Fruit fly (Drosophila melanogaster) whole organism, embryonic: ENCODE measurements around the gene BthD.
A peak's percentile ranks its signal among the peaks of the same experiment; 100 is the strongest.

ENCODE experiments used
- Awh ChIP-seq: fragments of 200-800 bp; sonication (Bioruptor generic); IDR thresholded peaks from 2 replicates; pipeline ENCODE4, ENCODE4 v1.3.6; 2022; ENCODE audit warnings: missing biosample characterization, missing genetic modification characterization
- CG10959 ChIP-seq: fragments of 200-800 bp; sonication (Bioruptor generic); IDR thresholded peaks from 2 replicates; pipeline ENCODE4 v1.3.6; 2022; ENCODE audit warnings: missing biosample characterization, missing genetic modification characterization
- CG11696 ChIP-seq: fragments of 200-800 bp; sonication (Bioruptor generic); IDR thresholded peaks from 2 replicates; pipeline ENCODE4 v1.3.6; 2022; ENCODE audit warnings: missing biosample characterization, missing genetic modification characterization
- CG12104 ChIP-seq: fragments of 200-800 bp; sonication (Bioruptor generic); optimal IDR thresholded peaks from 3 replicates; lab custom pipeline; 2016; ENCODE audit warnings: missing biosample characterization, missing genetic modification characterization
- CG12155 ChIP-seq: fragments of 200-800 bp; sonication (Bioruptor generic); optimal IDR thresholded peaks from 3 replicates; lab custom pipeline; 2016; ENCODE audit warnings: missing biosample characterization, missing genetic modification characterization
- CG13296 ChIP-seq: fragments of 200-800 bp; sonication (Bioruptor generic); optimal IDR thresholded peaks from 3 replicates; lab custom pipeline; 2018; ENCODE audit warnings: missing biosample characterization, mild to moderate bottlenecking, missing genetic modification characterization
- CG14050 ChIP-seq: fragments of 200-800 bp; sonication (Bioruptor generic); IDR thresholded peaks from 3 replicates; pipeline ENCODE4 v1.3.6; 2022; ENCODE audit warnings: missing biosample characterization, missing genetic modification characterization
- CG17361 ChIP-seq: fragments of 200-800 bp; sonication (Bioruptor generic); IDR thresholded peaks from 3 replicates; pipeline ENCODE4 v1.3.6; 2022; ENCODE audit warnings: missing biosample characterization, missing genetic modification characterization
- CG18476 ChIP-seq: fragments of 200-800 bp; sonication (Bioruptor generic); optimal IDR thresholded peaks from 2 replicates; lab custom pipeline; 2016; ENCODE audit warnings: missing biosample characterization, mild to moderate bottlenecking, missing genetic modification characterization
- CG2199 ChIP-seq: fragments of 200-800 bp; sonication (Bioruptor generic); IDR thresholded peaks from 3 replicates; pipeline ENCODE4 v1.3.6; 2022; ENCODE audit warnings: missing biosample characterization, missing genetic modification characterization
- CG31365 ChIP-seq: fragments of 200-800 bp; sonication (Bioruptor generic); optimal IDR thresholded peaks from 2 replicates; lab custom pipeline; 2018; ENCODE audit warnings: missing biosample characterization, mild to moderate bottlenecking, missing genetic modification characterization
- CG31441 ChIP-seq: fragments of 200-800 bp; sonication (Bioruptor generic); IDR thresholded peaks from 2 replicates; pipeline ENCODE4 v1.3.6; 2022; ENCODE audit warnings: missing biosample characterization, missing genetic modification characterization
- CG4360 ChIP-seq: fragments of 200-800 bp; sonication (Bioruptor generic); IDR thresholded peaks from 2 replicates; pipeline ENCODE4 v1.3.6; 2022; ENCODE audit warnings: missing biosample characterization, missing genetic modification characterization
- CG4424 ChIP-seq: fragments of 200-800 bp; sonication (Bioruptor generic); optimal IDR thresholded peaks from 3 replicates; lab custom pipeline; 2016; ENCODE audit warnings: missing biosample characterization, missing genetic modification characterization
- CG6683 ChIP-seq: fragments of 200-800 bp; sonication (Bioruptor generic); optimal IDR thresholded peaks from 2 replicates; lab custom pipeline; 2017; ENCODE audit warnings: missing biosample characterization, mild to moderate bottlenecking, missing genetic modification characterization, missing genetic modification reagents
- CG6854 ChIP-seq: fragments of 200-800 bp; sonication (Bioruptor generic); optimal IDR thresholded peaks from 3 replicates; lab custom pipeline; 2017; ENCODE audit warnings: missing biosample characterization, mild to moderate bottlenecking, missing genetic modification characterization
- CG7357 ChIP-seq: fragments of 200-800 bp; sonication (Bioruptor generic); IDR thresholded peaks from 3 replicates; pipeline ENCODE4 v1.3.6; 2022; ENCODE audit warnings: missing biosample characterization, missing genetic modification characterization
- CG7372 ChIP-seq: fragments of 200-800 bp; sonication (Bioruptor generic); IDR thresholded peaks from 2 replicates; pipeline ENCODE4 v1.3.6; 2022; ENCODE audit warnings: missing biosample characterization, missing genetic modification characterization
- CG7786 ChIP-seq: fragments of 200-800 bp; sonication (Bioruptor generic); optimal IDR thresholded peaks from 2 replicates; lab custom pipeline; 2016; ENCODE audit warnings: missing biosample characterization, missing genetic modification characterization
- CG7963 ChIP-seq: fragments of 200-800 bp; sonication (Bioruptor generic); IDR thresholded peaks from 3 replicates; pipeline ENCODE4 v1.3.6; 2022; ENCODE audit warnings: missing biosample characterization, missing genetic modification characterization; ENCODE audit not compliant: partially characterized antibody
- CG9437 ChIP-seq: fragments of 200-800 bp; sonication (Bioruptor generic); optimal IDR thresholded peaks from 2 replicates; lab custom pipeline; 2018; ENCODE audit warnings: missing biosample characterization, mild to moderate bottlenecking, missing genetic modification characterization
- CG9932 ChIP-seq: fragments of 200-800 bp; sonication (Bioruptor generic); IDR thresholded peaks from 2 replicates; pipeline ENCODE4 v1.3.6; 2022; ENCODE audit warnings: missing biosample characterization, missing genetic modification characterization
- Chrac-16 ChIP-seq: fragments of 200-800 bp; sonication (Bioruptor generic); optimal IDR thresholded peaks from 3 replicates; lab custom pipeline; 2016; ENCODE audit warnings: missing biosample characterization, missing genetic modification characterization
- Dad ChIP-seq: fragments of 200-800 bp; sonication (Bioruptor generic); optimal IDR thresholded peaks from 3 replicates; lab custom pipeline; 2016; ENCODE audit warnings: missing biosample characterization, missing genetic modification characterization
- Dref ChIP-seq: fragments of 200-800 bp; sonication (Bioruptor generic); IDR thresholded peaks from 2 replicates; pipeline ENCODE4 v1.3.6; 2022; ENCODE audit warnings: missing biosample characterization, missing genetic modification characterization
- Gug ChIP-seq: fragments of 200-800 bp; sonication (Bioruptor generic); IDR thresholded peaks from 4 replicates; pipeline ENCODE4 v1.3.6; 2022; ENCODE audit warnings: missing biosample characterization, missing genetic modification characterization
- HmgD ChIP-seq: fragments of 200-800 bp; sonication (Bioruptor generic); optimal IDR thresholded peaks from 3 replicates; lab custom pipeline; 2016; ENCODE audit warnings: missing biosample characterization, missing genetic modification characterization
- Kr ChIP-seq: fragments of 200-800 bp; sonication (Bioruptor generic); optimal IDR thresholded peaks from 2 replicates; lab custom pipeline; 2017; ENCODE audit warnings: missing biosample characterization, mild to moderate bottlenecking, missing genetic modification characterization
- Myb ChIP-seq: fragments of 200-800 bp; sonication (Bioruptor generic); optimal IDR thresholded peaks from 2 replicates; lab custom pipeline; 2016; ENCODE audit warnings: missing biosample characterization, missing genetic modification characterization
- NC2α ChIP-seq: fragments of 200-800 bp; sonication (Bioruptor generic); optimal IDR thresholded peaks from 2 replicates; lab custom pipeline; 2016; ENCODE audit warnings: missing biosample characterization, missing genetic modification characterization
- Nf-YC ChIP-seq: fragments of 200-800 bp; optimal IDR thresholded peaks from 3 replicates; lab custom pipeline; 2019; ENCODE audit warnings: missing biosample characterization, mild to moderate bottlenecking, missing genetic modification characterization, moderate library complexity
- Oaz ChIP-seq: fragments of 200-800 bp; sonication (Bioruptor generic); IDR thresholded peaks from 2 replicates; pipeline ENCODE4 v1.3.6; 2022; ENCODE audit warnings: missing biosample characterization, missing genetic modification characterization
- Sin3A ChIP-seq: fragments of >200 bp; optimal IDR thresholded peaks from 2 replicates; lab custom pipeline; 2018
- YL-1 ChIP-seq: fragments of 200-800 bp; sonication (Bioruptor generic); optimal IDR thresholded peaks from 3 replicates; lab custom pipeline; 2017; ENCODE audit warnings: missing biosample characterization, mild to moderate bottlenecking, missing genetic modification characterization
- bbx ChIP-seq: fragments of 200-800 bp; sonication (Bioruptor generic); IDR thresholded peaks from 2 replicates; pipeline ENCODE4 v1.3.6; 2022; ENCODE audit warnings: missing biosample characterization, missing genetic modification characterization; ENCODE audit not compliant: partially characterized antibody
- bsh ChIP-seq, 2 experiments: fragments of 200-800 bp; sonication (Bioruptor generic); optimal IDR thresholded peaks; 2 replicates each; lab custom pipeline; 2017 to 2018; ENCODE audit warnings: mild to moderate bottlenecking in 2 of 2, missing biosample characterization in 2 of 2, missing genetic modification characterization in 2 of 2, moderate library complexity in 1 of 2
- cas ChIP-seq: fragments of 200-800 bp; sonication (Bioruptor generic); IDR thresholded peaks from 2 replicates; pipeline ENCODE4 v1.3.6; 2022; ENCODE audit warnings: missing biosample characterization, missing genetic modification characterization
- cato ChIP-seq: fragments of 200-800 bp; sonication (Bioruptor generic); optimal IDR thresholded peaks from 2 replicates; lab custom pipeline; 2016; ENCODE audit warnings: missing biosample characterization, missing genetic modification characterization, borderline replicate concordance
- chif ChIP-seq, 2 experiments: fragments of 200-800 bp; sonication (Bioruptor generic); optimal IDR thresholded peaks; 3 replicates each; lab custom pipeline; 2016; ENCODE audit warnings: missing biosample characterization in 2 of 2, missing genetic modification characterization in 2 of 2
- danr ChIP-seq: fragments of 200-800 bp; sonication (Bioruptor generic); IDR thresholded peaks from 2 replicates; pipeline ENCODE4 v1.3.6; 2022; ENCODE audit warnings: missing biosample characterization, missing genetic modification characterization
- dpn ChIP-seq, 2 experiments: fragments of 200-800 bp; sonication (Bioruptor generic); optimal IDR thresholded peaks; 3 replicates each; lab custom pipeline; 2016; ENCODE audit warnings: missing biosample characterization in 2 of 2, missing genetic modification characterization in 2 of 2
- ems ChIP-seq: fragments of 200-800 bp; sonication (Bioruptor generic); optimal IDR thresholded peaks from 3 replicates; lab custom pipeline; 2016; ENCODE audit warnings: missing biosample characterization, missing genetic modification characterization
- gem ChIP-seq: fragments of 200-800 bp; sonication (Bioruptor generic); optimal IDR thresholded peaks from 2 replicates; lab custom pipeline; 2019; ENCODE audit warnings: missing biosample characterization, mild to moderate bottlenecking, missing genetic modification characterization, moderate library complexity
- nerfin-2 ChIP-seq: fragments of 200-800 bp; sonication (Bioruptor generic); IDR thresholded peaks from 2 replicates; pipeline ENCODE4 v1.3.6; 2022; ENCODE audit warnings: missing biosample characterization, missing genetic modification characterization; ENCODE audit not compliant: partially characterized antibody
- otp ChIP-seq: fragments of 200-800 bp; sonication (Bioruptor generic); IDR thresholded peaks from 3 replicates; pipeline ENCODE4, ENCODE4 v1.3.6; 2022; ENCODE audit warnings: missing biosample characterization, missing genetic modification characterization
- schlank ChIP-seq: fragments of 200-800 bp; sonication (Bioruptor generic); optimal IDR thresholded peaks from 2 replicates; lab custom pipeline; 2018; ENCODE audit warnings: missing biosample characterization, mild to moderate bottlenecking, missing genetic modification characterization
- slbo ChIP-seq: fragments of 200-800 bp; sonication (Bioruptor generic); IDR thresholded peaks from 2 replicates; pipeline ENCODE4 v1.3.6; 2022; ENCODE audit warnings: missing biosample characterization, missing genetic modification characterization
- ssp ChIP-seq: fragments of 200-800 bp; sonication (Bioruptor generic); IDR thresholded peaks from 2 replicates; pipeline ENCODE4 v1.3.6; 2022; ENCODE audit warnings: missing biosample characterization, missing genetic modification characterization
- tgo ChIP-seq: fragments of 200-800 bp; sonication (Bioruptor generic); IDR thresholded peaks from 3 replicates; pipeline ENCODE4 v1.3.6; 2022; ENCODE audit warnings: missing biosample characterization, missing genetic modification characterization
- toy ChIP-seq: fragments of 200-800 bp; sonication (Bioruptor generic); IDR thresholded peaks from 2 replicates; pipeline ENCODE4 v1.3.6; 2022; ENCODE audit warnings: missing biosample characterization, missing genetic modification characterization
- zf30C ChIP-seq: fragments of 200-800 bp; sonication (Bioruptor generic); optimal IDR thresholded peaks from 3 replicates; lab custom pipeline; 2018; ENCODE audit warnings: missing biosample characterization, mild to moderate bottlenecking, missing genetic modification characterization

Gene BthD

dm6 chrX:13616417-13617050 lies 4.6 kb downstream of the BthD start, which contains the start of the genes tth and Tango2 (continued):
- TF ChIP-seq bbx (GFP tag; lab: Robert Waterston, UW) (no peak), Oaz (peak; percentile 63), otp (GFP tag; lab: Robert Waterston, UW) (0 out of 3 replicates have a peak, but pooled peaks have one; percentile 29), YL-1 (GFP tag; lab: Kevin White, UChicago) (no peak), CG12155 (GFP tag; lab: Kevin White, UChicago) (peak; percentile 74), CG7357 (GFP tag; lab: Robert Waterston, UW) (peak; percentile 59; the same call in 2 of the 3 replicates), CG17361 (GFP tag; lab: Robert Waterston, UW) (peak; percentile 75), Kr (no peak), bsh (GFP tag; optimal IDR thresholded peaks at IDR 0.05; lab: Kevin White, UChicago) (peak; percentile 43 to 69), Chrac-16 (GFP tag; lab: Kevin White, UChicago) (peak; percentile 60), cato (peak; percentile 8), CG11696 (GFP tag; lab: Robert Waterston, UW) (no peak), CG7372 (GFP tag; lab: Robert Waterston, UW) (peak; percentile 48; the same call in 1 of the 2 replicates), dpn (GFP tag; optimal IDR thresholded peaks at IDR 0.05; lab: Kevin White, UChicago) (peak; percentile 72 to 76), CG9437 (GFP tag; lab: Kevin White, UChicago) (peak; percentile 56), Dref (GFP tag; lab: Robert Waterston, UW) (peak; percentile 74), nerfin-2 (GFP tag; lab: Robert Waterston, UW) (no peak), CG31441 (peak; percentile 66; the same call in 1 of the 2 replicates), CG7963 (GFP tag; lab: Robert Waterston, UW) (no peak), toy (no peak), CG6683 (GFP tag; lab: Kevin White, UChicago) (peak; percentile 17), CG7786 (peak; percentile 59), CG12104 (GFP tag; lab: Kevin White, UChicago) (no peak), Dad (GFP tag; lab: Kevin White, UChicago) (peak; percentile 18), CG6854 (GFP tag; lab: Kevin White, UChicago) (no peak), HmgD (no peak), CG4360 (no peak), CG18476 (GFP tag; lab: Kevin White, UChicago) (peak; percentile 60), ssp (GFP tag; lab: Robert Waterston, UW) (no peak), gem (tag; lab: Kevin White, UChicago) (peak; percentile 88), chif (GFP tag; optimal IDR thresholded peaks at IDR 0.05; lab: Kevin White, UChicago) (peak in 1 of 2 experiments; percentile 65), CG13296 (GFP tag; lab: Kevin White, UChicago) (peak; percentile 69), CG10959 (GFP tag; lab: Robert Waterston, UW) (no peak), Myb (GFP tag; lab: Kevin White, UChicago) (peak; percentile 69), CG2199 (GFP tag; lab: Robert Waterston, UW) (no peak), slbo (GFP tag; lab: Robert Waterston, UW) (peak; percentile 89), NC2α (peak; percentile 35), CG14050 (GFP tag; lab: Robert Waterston, UW) (peak; percentile 67), Nf-YC (tag; lab: Kevin White, UChicago) (peak; percentile 79), ems (peak; percentile 66), danr (peak; percentile 42; the same call in 1 of the 2 replicates), cas (GFP tag; lab: Robert Waterston, UW) (0 out of 2 replicates have a peak, but pooled peaks have one; percentile 47), Gug (peak; percentile 50; the same call in 2 of the 4 replicates), CG4424 (GFP tag; lab: Kevin White, UChicago) (peak; percentile 47), CG31365 (tag; lab: Kevin White, UChicago) (no peak), CG9932 (GFP tag; lab: Robert Waterston, UW) (peak; percentile 87), Awh (no peak), schlank (tag; lab: Kevin White, UChicago) (peak; percentile 75), zf30C (GFP tag; lab: Kevin White, UChicago) (no peak), Sin3A (lab: Kevin White, UChicago) (peak; percentile 94), tgo (GFP tag; lab: Robert Waterston, UW) (peak; percentile 65; the same call in 2 of the 3 replicates)
